Worm (Caenorhabditis elegans) whole organism, mixed stage, embryonic: ENCODE results near the gene col-147.

Source experiments
- M03D4.4 ChIP-seq: sonication (generic microtip); optimal IDR thresholded peaks from 2 replicates; lab custom pipeline; 2017; ENCODE audit warnings: mild to moderate bottlenecking, missing genetic modification characterization, missing compliant biosample characterization
- bed-3 ChIP-seq: fragments of 200-800 bp; sonication (Bioruptor generic); optimal IDR thresholded peaks from 3 replicates; lab custom pipeline; 2018; ENCODE audit warnings: mild to moderate bottlenecking, missing genetic modification characterization, moderate library complexity, missing compliant biosample characterization
- blmp-1 ChIP-seq: fragments of 150-350 bp; optimal IDR thresholded peaks from 2 replicates; lab custom pipeline; 2014; ENCODE audit warnings: missing biosample characterization, missing genetic modification characterization
- ceh-39 ChIP-seq: fragments of 150-350 bp; optimal IDR thresholded peaks from 2 replicates; lab custom pipeline; 2014; ENCODE audit warnings: missing biosample characterization, missing genetic modification characterization
- ceh-43 ChIP-seq: fragments of 200-800 bp; sonication (Bioruptor generic); optimal IDR thresholded peaks from 2 replicates; lab custom pipeline; 2018; ENCODE audit warnings: mild to moderate bottlenecking, missing genetic modification characterization, moderate library complexity, missing compliant biosample characterization
- ceh-83 ChIP-seq: fragments of 200-800 bp; sonication (Bioruptor generic); optimal IDR thresholded peaks from 2 replicates; lab custom pipeline; 2018; ENCODE audit warnings: mild to moderate bottlenecking, missing genetic modification characterization, missing compliant biosample characterization
- ces-1 ChIP-seq: fragments of 150-350 bp; optimal IDR thresholded peaks from 2 replicates; lab custom pipeline; 2014; ENCODE audit warnings: missing biosample characterization, missing genetic modification reagents, missing genetic modification characterization
- cnd-1 ChIP-seq: fragments of 200-800 bp; sonication (Bioruptor generic); optimal IDR thresholded peaks from 2 replicates; lab custom pipeline; 2018; ENCODE audit warnings: mild to moderate bottlenecking, missing genetic modification characterization, missing compliant biosample characterization
- drap-1 ChIP-seq: fragments of 200-800 bp; sonication (Bioruptor generic); optimal IDR thresholded peaks from 3 replicates; lab custom pipeline; 2018; ENCODE audit warnings: mild to moderate bottlenecking, missing genetic modification characterization, missing compliant biosample characterization
- elt-3 ChIP-seq: fragments of 150-350 bp; optimal IDR thresholded peaks from 2 replicates; lab custom pipeline; 2014; ENCODE audit warnings: missing biosample characterization, missing genetic modification characterization
- flh-1 ChIP-seq: fragments of 200-800 bp; sonication (Bioruptor generic); optimal IDR thresholded peaks from 2 replicates; lab custom pipeline; 2018; ENCODE audit warnings: mild to moderate bottlenecking, missing genetic modification characterization, moderate library complexity, missing compliant biosample characterization
- ham-2 ChIP-seq: fragments of 200-800 bp; sonication (Bioruptor generic); optimal IDR thresholded peaks from 2 replicates; lab custom pipeline; 2018; ENCODE audit warnings: mild to moderate bottlenecking, missing genetic modification characterization, missing compliant biosample characterization
- hlh-1 ChIP-seq: fragments of 150-350 bp; optimal IDR thresholded peaks from 2 replicates; lab custom pipeline; 2014; ENCODE audit warnings: missing biosample characterization, missing genetic modification reagents, missing genetic modification characterization
- lin-13 ChIP-seq: fragments of 150-350 bp; optimal IDR thresholded peaks from 2 replicates; lab custom pipeline; 2014; ENCODE audit warnings: missing biosample characterization, missing genetic modification characterization
- lsy-2 ChIP-seq: fragments of 150-350 bp; optimal IDR thresholded peaks from 2 replicates; lab custom pipeline; 2014; ENCODE audit warnings: missing biosample characterization, missing genetic modification characterization
- mep-1 ChIP-seq: fragments of 150-350 bp; optimal IDR thresholded peaks from 2 replicates; lab custom pipeline; 2017; ENCODE audit warnings: missing biosample characterization, missing genetic modification reagents, missing genetic modification characterization, inconsistent platforms
- mls-2 ChIP-seq: sonication (generic microtip); optimal IDR thresholded peaks from 2 replicates; lab custom pipeline; 2016; ENCODE audit warnings: mild to moderate bottlenecking, missing genetic modification characterization, moderate library complexity, missing compliant biosample characterization
- nhr-12 ChIP-seq: fragments of 150-350 bp; optimal IDR thresholded peaks from 2 replicates; lab custom pipeline; 2014; ENCODE audit warnings: missing biosample characterization, missing genetic modification characterization
- nhr-2 ChIP-seq: fragments of 150-350 bp; optimal IDR thresholded peaks from 2 replicates; lab custom pipeline; 2014; ENCODE audit warnings: missing biosample characterization, missing genetic modification characterization
- nhr-237 ChIP-seq: fragments of 150-350 bp; optimal IDR thresholded peaks from 2 replicates; lab custom pipeline; 2014; ENCODE audit warnings: missing biosample characterization, missing genetic modification characterization
- nhr-28 ChIP-seq: fragments of 150-350 bp; optimal IDR thresholded peaks from 2 replicates; lab custom pipeline; 2014; ENCODE audit warnings: missing biosample characterization, missing genetic modification characterization
- nhr-76 ChIP-seq: sonication (generic microtip); optimal IDR thresholded peaks from 2 replicates; lab custom pipeline; 2017; ENCODE audit warnings: missing biosample characterization, missing genetic modification characterization
- pha-4 ChIP-seq: fragments of 150-350 bp; optimal IDR thresholded peaks from 2 replicates; lab custom pipeline; 2018; ENCODE audit warnings: missing biosample characterization, missing genetic modification reagents, missing genetic modification characterization
- snpc-4 ChIP-seq: fragments of 150-350 bp; optimal IDR thresholded peaks from 2 replicates; lab custom pipeline; 2014; ENCODE audit warnings: missing biosample characterization, missing genetic modification characterization
- tbx-8 ChIP-seq: fragments of 200-800 bp; sonication (Bioruptor generic); optimal IDR thresholded peaks from 2 replicates; lab custom pipeline; 2018; ENCODE audit warnings: mild to moderate bottlenecking, missing genetic modification characterization, moderate library complexity, missing compliant biosample characterization
- unc-120 ChIP-seq: sonication (generic microtip); optimal IDR thresholded peaks from 2 replicates; lab custom pipeline; 2017; ENCODE audit warnings: missing genetic modification characterization, missing compliant biosample characterization; ENCODE audit not compliant: poor library complexity, severe bottlenecking
- unc-39 ChIP-seq: fragments of 150-350 bp; optimal IDR thresholded peaks from 2 replicates; lab custom pipeline; 2014; ENCODE audit warnings: missing biosample characterization, missing genetic modification characterization
- unc-62 ChIP-seq: fragments of 150-350 bp; optimal IDR thresholded peaks from 2 replicates; lab custom pipeline; 2014; ENCODE audit warnings: missing biosample characterization, missing genetic modification reagents, missing genetic modification characterization
- zip-8 ChIP-seq: fragments of 150-350 bp; optimal IDR thresholded peaks from 2 replicates; lab custom pipeline; 2014; ENCODE audit warnings: missing biosample characterization, missing genetic modification characterization
- ztf-11 ChIP-seq: fragments of 150-350 bp; optimal IDR thresholded peaks from 2 replicates; lab custom pipeline; 2014; ENCODE audit warnings: missing biosample characterization, missing genetic modification characterization

The col-147 gene

ce11 chrV:9628603-9629002, 4.5 kb downstream of the col-147 start:
- TF ChIP-seq drap-1 (GFP tag; lab: Kevin White, UChicago) (no peak), unc-120 (tag; lab: Kevin White, UChicago) (no peak), flh-1 (no peak), ham-2 (GFP tag; lab: Kevin White, UChicago) (no peak), mls-2 (tag; lab: Kevin White, UChicago) (no peak), ceh-83 (GFP tag; lab: Kevin White, UChicago) (no peak), pha-4 (tag; lab: Kevin White, UChicago) (no peak), bed-3 (GFP tag; lab: Kevin White, UChicago) (no peak), zip-8 (no peak), unc-62 (GFP tag; lab: Kevin White, UChicago) (no peak), M03D4.4 (tag; lab: Kevin White, UChicago) (no peak)
- TF ChIP-seq, all 35 proteins: peak for 0

ce11 chrV:9625604-9626446, 7.3 kb downstream of the col-147 start, which contains the start of gene T06E4.7:
Gene T06E4.7 (plus strand): TSS chrV:9626396.
- no peak for TF ChIP-seq unc-120 (tag; lab: Kevin White, UChicago)
- TF ChIP-seq M03D4.4 (tag; lab: Kevin White, UChicago), result no peak
- TF ChIP-seq ceh-43 (GFP tag; lab: Kevin White, UChicago), result no peak
- TF ChIP-seq unc-62 (GFP tag; lab: Kevin White, UChicago), result no peak
- TF ChIP-seq ceh-39, result no peak
- TF ChIP-seq tbx-8, result no peak
- no peak for TF ChIP-seq lsy-2 (tag; lab: Kevin White, UChicago)
- no peak for TF ChIP-seq blmp-1 (tag; lab: Kevin White, UChicago)
- no peak for TF ChIP-seq nhr-76
- TF ChIP-seq ceh-83 (GFP tag; lab: Kevin White, UChicago), result no peak
- TF ChIP-seq ham-2 (GFP tag; lab: Kevin White, UChicago), result no peak
- TF ChIP-seq ces-1, result no peak
- no peak for TF ChIP-seq mep-1 (tag; lab: Kevin White, UChicago)
- no peak for TF ChIP-seq mls-2 (tag; lab: Kevin White, UChicago)
- no peak for TF ChIP-seq ztf-11 (tag; lab: Kevin White, UChicago)

- TF ChIP-seq pha-4 (tag; lab: Kevin White, UChicago), result no peak
- no peak for TF ChIP-seq zip-8
- TF ChIP-seq mls-2 (tag; lab: Kevin White, UChicago), result no peak
- no peak for TF ChIP-seq ham-2 (GFP tag; lab: Kevin White, UChicago)
- no peak for TF ChIP-seq ceh-43 (GFP tag; lab: Kevin White, UChicago)
- TF ChIP-seq ceh-83 (GFP tag; lab: Kevin White, UChicago), result no peak
- no peak for TF ChIP-seq nhr-2 (tag; lab: Kevin White, UChicago)
- no peak for TF ChIP-seq unc-39 (tag; lab: Kevin White, UChicago)
- no peak for TF ChIP-seq cnd-1 (tag; lab: Kevin White, UChicago)
- no peak for TF ChIP-seq blmp-1 (tag; lab: Kevin White, UChicago)
- no peak for TF ChIP-seq mep-1 (tag; lab: Kevin White, UChicago)
- no peak for TF ChIP-seq lsy-2 (tag; lab: Kevin White, UChicago)
- no peak for TF ChIP-seq lin-13
- no peak for TF ChIP-seq nhr-76
- no peak for TF ChIP-seq ces-1
- no peak for TF ChIP-seq unc-120 (tag; lab: Kevin White, UChicago)
- TF ChIP-seq ceh-39, result no peak
- TF ChIP-seq snpc-4 (tag; lab: Kevin White, UChicago), result no peak
Observed at ce11 chrV:9625122-9625521, 8.0 kb downstream of the col-147 start, which contains the start of gene idpc-4. Gene idpc-4 (plus strand): TSS chrV:9625422.

ce11 chrV:9622834-9623233, 10.3 kb downstream of the col-147 start, which contains the start of gene idpc-5:
Gene idpc-5 (minus strand): TSS chrV:9622934.
- TF ChIP-seq unc-62 (GFP tag; lab: Kevin White, UChicago) (no peak), ceh-83 (GFP tag; lab: Kevin White, UChicago) (no peak), unc-39 (tag; lab: Kevin White, UChicago) (no peak), mls-2 (tag; lab: Kevin White, UChicago) (no peak), nhr-28 (no peak), hlh-1 (tag; lab: Kevin White, UChicago) (no peak), nhr-237 (tag; lab: Kevin White, UChicago) (no peak), elt-3 (no peak), lin-13 (no peak), ham-2 (GFP tag; lab: Kevin White, UChicago) (no peak), blmp-1 (tag; lab: Kevin White, UChicago) (no peak), cnd-1 (tag; lab: Kevin White, UChicago) (no peak), drap-1 (GFP tag; lab: Kevin White, UChicago) (no peak), nhr-12 (tag; lab: Kevin White, UChicago) (no peak), lsy-2 (tag; lab: Kevin White, UChicago) (no peak)
- TF ChIP-seq, all 35 proteins: peak for 0
